Fruit fly (Drosophila melanogaster): Measurements from ENCODE around the gene Pglym78.

The Pglym78 gene

DNA sequence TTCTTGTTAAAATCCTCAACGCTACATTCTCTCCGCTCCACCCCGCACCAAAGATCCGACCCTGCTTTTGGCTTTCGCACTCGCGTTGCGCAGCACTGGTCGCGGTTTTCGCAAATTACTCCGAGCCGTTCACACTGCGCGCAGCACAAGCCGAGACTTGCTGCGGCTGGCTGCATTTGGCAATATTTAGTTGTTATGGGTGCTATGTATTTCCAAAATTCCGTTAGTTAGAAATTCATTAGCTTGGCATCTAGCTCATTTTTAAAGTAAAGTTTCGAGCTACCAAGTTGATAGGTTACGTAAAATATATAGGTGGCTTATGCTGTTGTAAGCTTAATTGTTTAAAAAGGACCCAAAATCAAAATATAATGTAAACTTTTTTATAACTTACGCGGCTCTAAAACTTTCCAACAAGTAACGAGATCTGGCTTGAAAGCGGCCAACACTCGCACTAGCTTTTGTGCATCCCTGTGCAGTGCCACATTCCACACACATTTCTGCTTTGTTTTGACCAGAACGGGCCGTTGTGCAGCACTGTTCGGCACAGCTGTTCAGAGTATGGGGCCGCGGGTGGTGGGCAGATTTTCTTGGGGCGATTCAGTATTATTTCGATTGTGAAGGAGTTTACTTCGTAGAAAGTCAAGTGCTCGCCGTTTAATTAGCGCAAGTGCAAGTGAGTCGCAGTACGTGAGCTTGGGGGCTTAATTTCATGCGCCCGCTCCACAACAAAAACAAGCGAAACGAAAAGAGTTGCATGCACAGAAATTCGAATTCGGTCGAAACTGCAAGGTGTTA, 25.0 kb upstream of the Pglym78 start, which contains the start of the genes yem and Ctl2 (continued):
- TF ChIP-seq cyc (GFP tag; optimal IDR thresholded peaks at IDR 0.05) (peak; percentile 74), Sox15 (GFP tag; optimal IDR thresholded peaks at IDR 0.05) (peak; percentile 69), CG3919 (GFP tag; optimal IDR thresholded peaks at IDR 0.05) (peak; percentile 62), Gug (GFP tag; IDR thresholded peaks at IDR 0.05) (no peak), CG16779 (tag; optimal IDR thresholded peaks at IDR 0.05) (peak; percentile 26), CG9139 (GFP tag; optimal IDR thresholded peaks at IDR 0.05) (no peak), CG8632 (GFP tag; optimal IDR thresholded peaks at IDR 0.05) (peak; percentile 21), achi (GFP tag; optimal IDR thresholded peaks at IDR 0.05) (peak; percentile 62), CG4318 (GFP tag; optimal IDR thresholded peaks at IDR 0.05) (no peak), CG11762 (GFP tag; optimal IDR thresholded peaks at IDR 0.05; ENCODE audit: insufficient read depth) (no peak), ss (GFP tag; optimal IDR thresholded peaks at IDR 0.05) (peak in 1 of 2 experiments; percentile 9), svp (GFP tag) (peak; percentile 95), salr (GFP tag; optimal IDR thresholded peaks at IDR 0.05) (peak in 1 of 2 experiments; percentile 40), vri (GFP tag; optimal IDR thresholded peaks at IDR 0.05) (peak; percentile 74), CG3032 (tag; optimal IDR thresholded peaks at IDR 0.05) (peak; percentile 56), CG11294 (GFP tag; IDR thresholded peaks at IDR 0.05) (no peak; the same call in none of the 2 replicates), Blimp-1 (GFP tag; optimal IDR thresholded peaks at IDR 0.05) (no peak), fd59A (GFP tag; optimal IDR thresholded peaks at IDR 0.05) (peak; percentile 52), Eip75B (GFP tag; optimal IDR thresholded peaks at IDR 0.05) (peak; percentile 79), dsx (GFP tag; optimal IDR thresholded peaks at IDR 0.05; ENCODE audit: poor library complexity, severe bottlenecking) (peak; percentile 6), Lpt (GFP tag; optimal IDR thresholded peaks at IDR 0.05) (no peak), CG10669 (GFP tag; optimal IDR thresholded peaks at IDR 0.05) (peak; percentile 7), CG8119 (GFP tag; IDR thresholded peaks at IDR 0.05) (peak; percentile 35; the same call in 1 of the 3 replicates)

DNA sequence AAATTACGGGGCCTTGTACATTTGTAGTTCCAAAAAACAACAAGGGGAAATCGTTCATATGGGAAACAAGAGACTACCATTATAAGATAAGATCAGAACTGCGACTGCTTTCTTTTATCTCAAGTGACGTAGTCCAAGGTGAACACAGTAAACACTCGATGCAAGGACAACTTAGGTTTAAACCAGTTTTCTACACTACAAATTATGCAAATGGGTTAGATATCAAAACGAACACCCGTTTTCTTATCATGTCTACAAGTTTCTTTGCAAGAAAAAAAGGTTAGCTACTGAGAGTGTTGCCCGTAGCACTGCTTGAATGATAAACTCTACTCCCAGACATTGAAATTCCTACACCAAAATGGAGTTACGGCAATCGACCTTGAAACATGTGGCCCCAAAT, 23.9 kb upstream of the Pglym78 start:
- TF ChIP-seq Hr38 (GFP tag; optimal IDR thresholded peaks at IDR 0.05), result no peak
- TF ChIP-seq CG6163 (GFP tag; IDR thresholded peaks at IDR 0.05), result peak; percentile 90
- peak; percentile 88 for TF ChIP-seq topi (GFP tag; optimal IDR thresholded peaks at IDR 0.05)
- TF ChIP-seq esn (GFP tag; optimal IDR thresholded peaks at IDR 0.05), result peak; percentile 89
- TF ChIP-seq CG3919 (GFP tag; optimal IDR thresholded peaks at IDR 0.05), result peak; percentile 80
- TF ChIP-seq Ets21C (GFP tag; optimal IDR thresholded peaks at IDR 0.05), result peak; percentile 88
- TF ChIP-seq CG10631 (GFP tag; optimal IDR thresholded peaks at IDR 0.05), result peak; percentile 81
- TF ChIP-seq CG10669 (GFP tag; optimal IDR thresholded peaks at IDR 0.05), result peak; percentile 63
- TF ChIP-seq CG6276 (GFP tag; optimal IDR thresholded peaks at IDR 0.05), result no peak
- peak; percentile 73 for TF ChIP-seq achi (GFP tag; optimal IDR thresholded peaks at IDR 0.05)
- TF ChIP-seq CG11294 (GFP tag; IDR thresholded peaks at IDR 0.05), result peak; percentile 46; the same call in 1 of the 2 replicates
- peak; percentile 63 for TF ChIP-seq fd59A (GFP tag; optimal IDR thresholded peaks at IDR 0.05)
- TF ChIP-seq Met (GFP tag; optimal IDR thresholded peaks at IDR 0.05), result peak; percentile 88
- no peak for TF ChIP-seq fkh (GFP tag; optimal IDR thresholded peaks at IDR 0.05)
- TF ChIP-seq svp (GFP tag), result peak; percentile 93
- TF ChIP-seq salr (GFP tag; optimal IDR thresholded peaks at IDR 0.05), result peak in 1 of 2 experiments; percentile 68
- TF ChIP-seq Eip75B (GFP tag; optimal IDR thresholded peaks at IDR 0.05), result peak; percentile 89
- TF ChIP-seq CG8319 (GFP tag; optimal IDR thresholded peaks at IDR 0.05), result peak; percentile 78
- no peak for TF ChIP-seq CG6854 (GFP tag; optimal IDR thresholded peaks at IDR 0.05)
- peak; percentile 85 for TF ChIP-seq CG7368 (GFP tag; optimal IDR thresholded peaks at IDR 0.05)
- peak; percentile 48 for TF ChIP-seq CG1621 (tag; optimal IDR thresholded peaks at IDR 0.05)
- peak; percentile 89 for TF ChIP-seq lz (GFP tag; optimal IDR thresholded peaks at IDR 0.05)
- peak; percentile 81 for TF ChIP-seq CG11902 (GFP tag; optimal IDR thresholded peaks at IDR 0.05)
- TF ChIP-seq eg (GFP tag; IDR thresholded peaks at IDR 0.05), result peak; percentile 80
- peak; percentile 82 for TF ChIP-seq CG8632 (GFP tag; optimal IDR thresholded peaks at IDR 0.05)
- TF ChIP-seq acj6 (GFP tag; optimal IDR thresholded peaks at IDR 0.05), result peak; percentile 81
- peak; percentile 58 for TF ChIP-seq CG6808 (GFP tag; optimal IDR thresholded peaks at IDR 0.05)
- no peak for TF ChIP-seq CG32006 (GFP tag; optimal IDR thresholded peaks at IDR 0.05)
- peak; percentile 86 for TF ChIP-seq Sox102F (GFP tag; optimal IDR thresholded peaks at IDR 0.05)
- peak; percentile 36 for TF ChIP-seq dac (GFP tag; optimal IDR thresholded peaks at IDR 0.05)
- peak; percentile 69 for TF ChIP-seq CG8119 (GFP tag; IDR thresholded peaks at IDR 0.05)
- TF ChIP-seq Lpt (GFP tag; optimal IDR thresholded peaks at IDR 0.05), result no peak
- no peak for TF ChIP-seq Hr4 (GFP tag; optimal IDR thresholded peaks at IDR 0.05)
- no peak for TF ChIP-seq Smox (GFP tag; optimal IDR thresholded peaks at IDR 0.05)
- peak; percentile 90 for TF ChIP-seq Eip78C (GFP tag)
